Worm (Caenorhabditis elegans): Measurements from ENCODE around the gene F25D1.5.

Gene F25D1.5

DNA sequence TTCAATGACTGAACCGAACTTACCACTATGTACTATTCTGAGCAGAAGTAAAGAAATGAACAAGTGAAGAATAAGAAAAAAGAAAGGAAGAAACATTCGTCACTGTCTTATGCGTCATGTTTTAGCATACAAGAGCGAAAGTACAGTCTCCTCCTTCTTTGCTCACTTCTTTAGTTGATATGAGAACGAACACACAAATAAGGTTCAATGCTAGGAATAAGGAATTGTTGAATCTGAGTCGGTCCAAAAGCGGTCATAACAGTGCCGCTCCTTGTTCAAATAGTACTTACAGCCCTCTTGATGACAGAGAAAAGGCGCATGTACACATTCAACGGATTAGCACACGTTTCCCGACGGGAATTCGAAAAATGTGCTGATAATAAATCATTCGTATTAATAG is 7.5 kb downstream of the F25D1.5 start, which contains the start of gene F25D1.8:
F25D1.8 (plus strand) TSS at position 301 of the 400 bp plus-strand sequence.
- TF ChIP-seq dve-1 (tag; optimal IDR thresholded peaks at IDR 0.05; ENCODE audit: insufficient read depth) (no peak), sdz-12 (GFP tag; optimal IDR thresholded peaks at IDR 0.05) (no peak), fos-1 (tag; optimal IDR thresholded peaks at IDR 0.05) (no peak), aly-2 (tag; optimal IDR thresholded peaks at IDR 0.05) (no peak), lin-15B (tag; optimal IDR thresholded peaks at IDR 0.05) (no peak), arid-1 (GFP tag; conservative IDR thresholded peaks at IDR 0.05) (no peak), Y5F2A.4 (GFP tag; optimal IDR thresholded peaks at IDR 0.05) (no peak), hlh-30 (tag; optimal IDR thresholded peaks at IDR 0.05; ENCODE audit: insufficient read depth) (no peak), snpc-4 (tag; optimal IDR thresholded peaks at IDR 0.05) (no peak), jun-1 (tag; optimal IDR thresholded peaks at IDR 0.05) (no peak), ZK337.2 (GFP tag; IDR thresholded peaks at IDR 0.05) (no peak)

DNA sequence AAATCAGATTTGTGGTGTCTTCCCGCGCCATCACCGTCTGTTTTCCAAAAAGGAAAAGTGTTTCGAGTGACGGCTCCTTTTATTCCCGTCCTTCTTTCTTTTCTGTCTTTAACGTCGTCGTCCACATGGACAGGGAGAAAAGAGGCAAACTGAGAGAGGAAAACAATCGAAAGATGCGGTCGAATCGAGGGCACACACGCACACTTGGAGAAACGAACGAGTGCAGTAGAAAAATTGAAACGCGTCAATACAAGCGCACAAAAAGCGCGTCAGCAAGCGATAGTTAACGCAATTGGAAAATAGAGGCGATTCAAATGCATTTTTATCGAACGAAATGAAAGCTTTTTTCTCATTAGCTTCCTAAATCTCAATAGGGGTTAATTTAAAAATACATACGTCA is 9.8 kb downstream of the F25D1.5 start:
- TF ChIP-seq dpl-1 (GFP tag; optimal IDR thresholded peaks at IDR 0.05) (peak; percentile 96), mdl-1 (tag; optimal IDR thresholded peaks at IDR 0.05) (peak in 1 of 2 experiments; percentile 90), nhr-11 (tag; optimal IDR thresholded peaks at IDR 0.05) (peak; percentile 94), php-3 (GFP tag; IDR thresholded peaks at IDR 0.05) (peak; percentile 33; the same call in 1 of the 2 replicates), ama-1 (optimal IDR thresholded peaks at IDR 0.05) (peak; percentile 83), aha-1 (tag) (peak; percentile 96), T20F7.1 (GFP tag; optimal IDR thresholded peaks at IDR 0.05) (peak; percentile 81), cey-2 (tag; optimal IDR thresholded peaks at IDR 0.05; ENCODE audit: borderline replicate concordance, insufficient read depth) (no peak), dmd-9 (GFP tag; IDR thresholded peaks at IDR 0.05) (0 out of 2 replicates have a peak, but pooled peaks have one; percentile 35), T26A8.4 (GFP tag; IDR thresholded peaks at IDR 0.05) (peak; percentile 89), arid-1 (GFP tag; conservative IDR thresholded peaks at IDR 0.05) (0 out of 2 replicates have a peak, but pooled peaks have one; percentile 10), vab-7 (GFP tag; IDR thresholded peaks at IDR 0.05) (peak; percentile 37; the same call in 1 of the 2 replicates), nhr-42 (GFP tag; IDR thresholded peaks at IDR 0.05) (peak; percentile 71; the same call in 1 of the 2 replicates), ztf-11 (tag; optimal IDR thresholded peaks at IDR 0.05) (no peak), unc-130 (GFP tag; optimal IDR thresholded peaks at IDR 0.05) (peak; percentile 46), jun-1 (tag; optimal IDR thresholded peaks at IDR 0.05) (peak; percentile 17), ceh-32 (tag; optimal IDR thresholded peaks at IDR 0.05; ENCODE audit: poor library complexity) (no peak), zfp-2 (tag; optimal IDR thresholded peaks at IDR 0.05) (peak; percentile 6), mep-1 (tag; optimal IDR thresholded peaks at IDR 0.05) (peak; percentile 94), D1046.2 (GFP tag; IDR thresholded peaks at IDR 0.05) (peak; percentile 31; the same call in 1 of the 2 replicates), daf-19 (GFP tag; conservative IDR thresholded peaks at IDR 0.05) (peak; percentile 86), lsy-2 (tag; optimal IDR thresholded peaks at IDR 0.05) (peak; percentile 75 to 93), spr-1 (tag; optimal IDR thresholded peaks at IDR 0.05) (peak; percentile 59), dmd-6 (GFP tag; IDR thresholded peaks at IDR 0.05) (peak; percentile 84), nhr-28 (tag; optimal IDR thresholded peaks at IDR 0.05) (peak; percentile 90), nhr-77 (tag; optimal IDR thresholded peaks at IDR 0.05) (peak; percentile 77), spr-3 (GFP tag; optimal IDR thresholded peaks at IDR 0.05) (peak; percentile 62), ceh-28 (tag; optimal IDR thresholded peaks at IDR 0.05) (peak; percentile 44), ceh-20 (GFP tag; IDR thresholded peaks at IDR 0.05) (peak; percentile 76), fkh-10 (GFP tag; optimal IDR thresholded peaks at IDR 0.05) (peak; percentile 98), hlh-11 (tag; optimal IDR thresholded peaks at IDR 0.05) (peak; percentile 89), rbr-2 (tag; optimal IDR thresholded peaks at IDR 0.05) (peak; percentile 93), hmg-1.1 (GFP tag; IDR thresholded peaks at IDR 0.05) (peak; percentile 89), lin-15B (tag; optimal IDR thresholded peaks at IDR 0.05) (peak; percentile 8), R02D3.7 (tag; optimal IDR thresholded peaks at IDR 0.05) (no peak), zag-1 (tag; optimal IDR thresholded peaks at IDR 0.05) (no peak), lin-29 (GFP tag; IDR thresholded peaks at IDR 0.05) (0 out of 2 replicates have a peak, but pooled peaks have one; percentile 55), F10B5.3 (tag; optimal IDR thresholded peaks at IDR 0.05) (peak; percentile 66), tra-1 (GFP tag; IDR thresholded peaks at IDR 0.05) (peak; percentile 64; the same call in 1 of the 2 replicates), F37D6.2 (tag; optimal IDR thresholded peaks at IDR 0.05) (peak; percentile 85), dve-1 (tag; optimal IDR thresholded peaks at IDR 0.05; ENCODE audit: insufficient read depth) (peak; percentile 92), nhr-6 (tag; optimal IDR thresholded peaks at IDR 0.05) (peak; percentile 55)

Data from whole organism, L4 larva.